Worm (Caenorhabditis elegans): ENCODE data around the gene ssq-2.

The ssq-2 gene

ce11 chrIV:4986246-4986645 is 9.7 kb upstream of the ssq-2 start, which contains the start of gene clec-177:
clec-177 (plus strand) TSS chrIV:4986546.
- no peak for TF ChIP-seq Y55F3AM.14 (GFP tag; optimal IDR thresholded peaks at IDR 0.05)
- no peak for TF ChIP-seq unc-39 (tag; optimal IDR thresholded peaks at IDR 0.05)
- no peak for TF ChIP-seq nhr-11 (tag; optimal IDR thresholded peaks at IDR 0.05)
- TF ChIP-seq peb-1 (tag; optimal IDR thresholded peaks at IDR 0.05), result no peak
- no peak for TF ChIP-seq sma-3 (GFP tag; optimal IDR thresholded peaks at IDR 0.05)
- no peak for TF ChIP-seq nhr-25 (tag; optimal IDR thresholded peaks at IDR 0.05)

DNA sequence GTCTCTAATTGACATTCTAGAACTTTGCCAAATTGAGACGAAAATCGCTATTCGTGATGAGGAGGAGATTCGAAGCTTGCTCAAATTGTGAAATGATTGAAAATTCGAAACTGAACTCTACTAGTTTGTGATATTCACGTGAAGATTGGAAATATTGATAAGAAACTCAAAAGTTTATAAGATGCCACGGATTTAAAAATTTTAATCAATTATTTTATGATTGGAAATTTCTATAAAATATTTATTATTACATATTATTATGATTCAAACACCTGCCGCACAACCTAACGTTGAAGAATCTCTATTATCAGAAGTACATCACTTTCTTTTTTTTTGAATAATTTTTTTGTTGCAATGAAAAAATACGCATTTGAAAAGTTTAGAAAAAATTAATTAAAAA is 7.4 kb upstream of the ssq-2 start, which contains the start of gene E03H12.7:
TSS of gene E03H12.7 (minus strand) at position 101 of the 400 bp plus-strand sequence.
- TF ChIP-seq unc-62 (GFP tag; optimal IDR thresholded peaks at IDR 0.05), result no peak
- no peak for TF ChIP-seq lin-11 (tag; optimal IDR thresholded peaks at IDR 0.05)

- TF ChIP-seq zag-1 (tag; optimal IDR thresholded peaks at IDR 0.05) (no peak), nhr-11 (tag; optimal IDR thresholded peaks at IDR 0.05) (no peak), nhr-25 (tag; optimal IDR thresholded peaks at IDR 0.05) (no peak), nhr-77 (tag; optimal IDR thresholded peaks at IDR 0.05) (no peak), unc-39 (tag; optimal IDR thresholded peaks at IDR 0.05) (no peak), unc-55 (GFP tag; optimal IDR thresholded peaks at IDR 0.05) (no peak), aly-2 (tag; optimal IDR thresholded peaks at IDR 0.05) (no peak), ZK546.5 (tag; optimal IDR thresholded peaks at IDR 0.05) (no peak), sma-9 (GFP tag; optimal IDR thresholded peaks at IDR 0.05) (no peak), sma-9 (tag; optimal IDR thresholded peaks at IDR 0.05) (no peak)
These were observed 3.9 kb upstream of the ssq-2 start, which contains the start of gene str-162 for ce11 chrIV:4992089-4992488. str-162 (plus strand) TSS chrIV:4992389.

ce11 chrIV:4993128-4993527 is 2.8 kb upstream of the ssq-2 start:
- no peak for TF ChIP-seq nhr-12 (tag; optimal IDR thresholded peaks at IDR 0.05)
- TF ChIP-seq nhr-10 (tag; optimal IDR thresholded peaks at IDR 0.05), result no peak
- TF ChIP-seq nhr-6 (tag; optimal IDR thresholded peaks at IDR 0.05), result no peak
- TF ChIP-seq C34F6.9 (tag; optimal IDR thresholded peaks at IDR 0.05), result no peak
- no peak for TF ChIP-seq snpc-4 (tag; optimal IDR thresholded peaks at IDR 0.05)
- no peak for TF ChIP-seq unc-39 (tag; optimal IDR thresholded peaks at IDR 0.05)

- TF ChIP-seq unc-55 (GFP tag; optimal IDR thresholded peaks at IDR 0.05) (no peak), sem-4 (tag; optimal IDR thresholded peaks at IDR 0.05) (no peak), ceh-16 (tag; optimal IDR thresholded peaks at IDR 0.05) (no peak), zag-1 (tag; optimal IDR thresholded peaks at IDR 0.05) (no peak), ztf-1 (GFP tag; conservative IDR thresholded peaks at IDR 0.05) (no peak), nhr-11 (tag; optimal IDR thresholded peaks at IDR 0.05) (no peak), nhr-10 (tag; optimal IDR thresholded peaks at IDR 0.05) (no peak), sma-9 (GFP tag; optimal IDR thresholded peaks at IDR 0.05) (no peak), sma-9 (tag; optimal IDR thresholded peaks at IDR 0.05) (no peak), crh-2 (tag; optimal IDR thresholded peaks at IDR 0.05) (no peak), nhr-12 (tag; optimal IDR thresholded peaks at IDR 0.05) (no peak), mdl-1 (tag; optimal IDR thresholded peaks at IDR 0.05) (no peak), gmeb-1 (tag; optimal IDR thresholded peaks at IDR 0.05) (no peak), alr-1 (tag; optimal IDR thresholded peaks at IDR 0.05) (no peak), unc-62 (GFP tag; optimal IDR thresholded peaks at IDR 0.05) (no peak), ZK546.5 (tag; optimal IDR thresholded peaks at IDR 0.05) (no peak), lsy-2 (tag; optimal IDR thresholded peaks at IDR 0.05) (no peak), ztf-11 (tag; optimal IDR thresholded peaks at IDR 0.05) (no peak), Y55F3AM.14 (GFP tag; optimal IDR thresholded peaks at IDR 0.05) (no peak), F13H6.1 (tag; optimal IDR thresholded peaks at IDR 0.05) (no peak), elt-3 (tag; optimal IDR thresholded peaks at IDR 0.05) (no peak)
These were observed 1.0 kb downstream of the ssq-2 start for ce11 chrIV:4996956-4997355.

DNA sequence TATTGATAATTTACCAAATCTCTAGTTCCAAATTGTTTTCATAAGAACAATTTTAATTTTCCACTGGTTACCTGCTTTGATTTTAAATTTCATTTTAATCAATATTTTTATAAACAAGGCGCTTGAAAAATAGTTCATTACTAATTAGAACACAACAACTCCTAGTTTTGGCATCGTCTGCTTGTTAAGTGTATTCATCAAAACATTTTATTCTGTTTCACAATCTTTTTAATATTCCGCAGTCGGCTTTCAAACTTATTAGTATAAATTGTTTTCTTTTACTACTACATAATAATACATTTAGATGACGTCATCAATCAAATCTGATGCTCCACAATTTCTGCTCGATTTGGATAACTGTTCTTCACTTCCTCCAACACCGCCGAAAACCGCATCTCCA is 6.5 kb downstream of the ssq-2 start, which contains the start of gene pes-1:
TSS of gene pes-1 (plus strand) at position 301 of the 400 bp plus-strand sequence.
- TF ChIP-seq nhr-77 (tag; optimal IDR thresholded peaks at IDR 0.05) (no peak), sma-9 (GFP tag; optimal IDR thresholded peaks at IDR 0.05) (no peak), sma-9 (tag; optimal IDR thresholded peaks at IDR 0.05) (no peak), snpc-4 (tag; optimal IDR thresholded peaks at IDR 0.05) (no peak), dmd-4 (tag; optimal IDR thresholded peaks at IDR 0.05) (no peak), unc-62 (GFP tag; optimal IDR thresholded peaks at IDR 0.05) (no peak), lin-13 (GFP tag; optimal IDR thresholded peaks at IDR 0.05) (no peak), mbf-1 (tag; optimal IDR thresholded peaks at IDR 0.05) (no peak), nhr-6 (tag; optimal IDR thresholded peaks at IDR 0.05) (no peak), peb-1 (tag; optimal IDR thresholded peaks at IDR 0.05) (no peak), lsy-2 (tag; optimal IDR thresholded peaks at IDR 0.05) (no peak), alr-1 (tag; optimal IDR thresholded peaks at IDR 0.05) (no peak), mab-5 (tag; optimal IDR thresholded peaks at IDR 0.05) (no peak), ztf-1 (GFP tag; conservative IDR thresholded peaks at IDR 0.05) (no peak), aly-2 (tag; optimal IDR thresholded peaks at IDR 0.05) (no peak), ztf-4 (tag; optimal IDR thresholded peaks at IDR 0.05) (no peak), unc-55 (GFP tag; optimal IDR thresholded peaks at IDR 0.05) (no peak)

Measured in whole organism, L2 larva.